Worm (Caenorhabditis elegans): ENCODE results near the gene dpy-7.

ce11 chrX:7532632-7533031, 5.0 kb downstream of the dpy-7 start, which contains the start of gene ceh-14:
- no peak for TF ChIP-seq ama-1 (optimal IDR thresholded peaks at IDR 0.05)
- no peak for TF ChIP-seq fkh-10 (GFP tag; optimal IDR thresholded peaks at IDR 0.05)
- TF ChIP-seq aly-2 (tag; optimal IDR thresholded peaks at IDR 0.05), result no peak
- TF ChIP-seq nhr-237 (tag; optimal IDR thresholded peaks at IDR 0.05), result no peak

All from whole organism, L1 larva.